Fruit fly (Drosophila melanogaster): Measurements from ENCODE around the gene Mettl2.
A peak's percentile ranks its signal among the peaks of the same experiment; 100 is the strongest.

- TF ChIP-seq EcR (GFP tag; optimal IDR thresholded peaks at IDR 0.05) (no peak), Pif1A (GFP tag; optimal IDR thresholded peaks at IDR 0.05) (no peak), CG8159 (tag; optimal IDR thresholded peaks at IDR 0.05) (no peak), CG17806 (tag; optimal IDR thresholded peaks at IDR 0.05) (no peak), gl (tag; optimal IDR thresholded peaks at IDR 0.05) (peak; percentile 88), CG15710 (tag; optimal IDR thresholded peaks at IDR 0.05) (peak; percentile 45), rn (GFP tag; IDR thresholded peaks at IDR 0.05) (no peak), Ets98B (GFP tag; IDR thresholded peaks at IDR 0.05) (peak; percentile 77), CG10348 (GFP tag; IDR thresholded peaks at IDR 0.05) (no peak), CG12605 (GFP tag; IDR thresholded peaks at IDR 0.05) (peak; percentile 88), CG13204 (GFP tag; optimal IDR thresholded peaks at IDR 0.05) (no peak)
Observed at dm6 chr3L:1652700-1653200, 13.7 kb upstream of the Mettl2 start, which contains the start of the genes CG7970 and Vta1.

Measured in whole organism, pupa.